Worm (Caenorhabditis elegans): Measurements from ENCODE around the gene F35F10.1.

ce11 chrV:3273577-3274100, 42.5 kb upstream of the F35F10.1 start, which contains the start of gene T28A11.4:
- no peak for TF ChIP-seq F13C5.2 (tag; optimal IDR thresholded peaks at IDR 0.05)
- TF ChIP-seq sea-1 (GFP tag; conservative IDR thresholded peaks at IDR 0.05) = no peak
- TF ChIP-seq ama-1 (optimal IDR thresholded peaks at IDR 0.05) = no peak
- TF ChIP-seq B0310.2 (tag; optimal IDR thresholded peaks at IDR 0.05) = no peak
- TF ChIP-seq tra-4 (tag; optimal IDR thresholded peaks at IDR 0.05) = no peak
- TF ChIP-seq hmbx-1 (tag; optimal IDR thresholded peaks at IDR 0.05) = no peak
- TF ChIP-seq scrt-1 (GFP tag; IDR thresholded peaks at IDR 0.05) = no peak
- no peak for TF ChIP-seq ceh-13 (GFP tag; optimal IDR thresholded peaks at IDR 0.05)
- no peak for TF ChIP-seq pes-1 (GFP tag; IDR thresholded peaks at IDR 0.05)
- no peak for TF ChIP-seq ceh-36 (tag; optimal IDR thresholded peaks at IDR 0.05)
- no peak for TF ChIP-seq ets-7 (tag; optimal IDR thresholded peaks at IDR 0.05)
- no peak for TF ChIP-seq flt-1 (GFP tag; IDR thresholded peaks at IDR 0.05)
- no peak for TF ChIP-seq tbx-37 (GFP tag; conservative IDR thresholded peaks at IDR 0.05)
- no peak for TF ChIP-seq aly-1 (tag; optimal IDR thresholded peaks at IDR 0.05)

All from whole organism, early embryonic.